Fruit fly (Drosophila melanogaster) S2 (cell line): ENCODE results near the gene ds.

Experiments used
- CG8478 ChIP-seq: fragments of >200 bp; optimal IDR thresholded peaks from 2 replicates; lab custom pipeline; 2018
- CTCF ChIP-seq, 2 experiments: fragments of >200 bp; optimal IDR thresholded peaks; 2 replicates each; lab custom pipeline; 2018

- TF ChIP-seq CTCF (optimal IDR thresholded peaks at IDR 0.05; lab: Kevin White, UChicago), result no peak
- no peak for TF ChIP-seq CG8478 (lab: Kevin White, UChicago)
These were observed 68.3 kb downstream of the ds start for dm6 chr2L:646523-646922.
